Fruit fly (Drosophila melanogaster) whole organism, embryonic: ENCODE data around the gene CG31609.

Experiments
- CG12155 ChIP-seq: fragments of 200-800 bp; sonication (Bioruptor generic); optimal IDR thresholded peaks from 3 replicates; lab custom pipeline; 2016; ENCODE audit warnings: missing biosample characterization, missing genetic modification characterization
- CG14014 ChIP-seq: fragments of 200-800 bp; sonication (Bioruptor generic); IDR thresholded peaks from 2 replicates; pipeline ENCODE4 v1.3.6; 2022; ENCODE audit warnings: missing biosample characterization, missing genetic modification characterization
- CG17328 ChIP-seq: fragments of 200-800 bp; sonication (Bioruptor generic); IDR thresholded peaks from 2 replicates; pipeline ENCODE4 v1.3.6; 2022; ENCODE audit warnings: missing biosample characterization, missing genetic modification characterization
- CG18011 ChIP-seq: fragments of 200-800 bp; sonication (Bioruptor generic); optimal IDR thresholded peaks from 2 replicates; lab custom pipeline; 2017; ENCODE audit warnings: missing biosample characterization, missing genetic modification characterization, mild to moderate bottlenecking, moderate library complexity, missing genotype
- CG18476 ChIP-seq: fragments of 200-800 bp; sonication (Bioruptor generic); optimal IDR thresholded peaks from 2 replicates; lab custom pipeline; 2016; ENCODE audit warnings: missing biosample characterization, mild to moderate bottlenecking, missing genetic modification characterization
- CG18599 ChIP-seq: fragments of 200-800 bp; sonication (Bioruptor generic); optimal IDR thresholded peaks from 3 replicates; lab custom pipeline; 2017; ENCODE audit warnings: missing biosample characterization, missing genetic modification characterization, mild to moderate bottlenecking, moderate library complexity, missing genetic modification reagents
- CG2120 ChIP-seq: fragments of 200-800 bp; sonication (Bioruptor generic); optimal IDR thresholded peaks from 3 replicates; lab custom pipeline; 2016; ENCODE audit warnings: missing biosample characterization, missing genetic modification characterization
- CG2199 ChIP-seq: fragments of 200-800 bp; sonication (Bioruptor generic); IDR thresholded peaks from 3 replicates; pipeline ENCODE4 v1.3.6; 2022; ENCODE audit warnings: missing biosample characterization, missing genetic modification characterization
- CG2875 ChIP-seq: fragments of 200-800 bp; sonication (Bioruptor generic); optimal IDR thresholded peaks from 2 replicates; lab custom pipeline; 2017; ENCODE audit warnings: missing biosample characterization, mild to moderate bottlenecking, missing genetic modification characterization, missing genetic modification reagents
- CG34376 ChIP-seq: fragments of 200-800 bp; sonication (Bioruptor generic); optimal IDR thresholded peaks from 2 replicates; lab custom pipeline; 2018; ENCODE audit warnings: missing biosample characterization, mild to moderate bottlenecking, missing genetic modification characterization
- CG34422 ChIP-seq: fragments of 200-800 bp; sonication (Bioruptor generic); IDR thresholded peaks from 3 replicates; pipeline ENCODE4 v1.3.6; 2022; ENCODE audit warnings: missing biosample characterization, missing genetic modification characterization
- CG3847 ChIP-seq: fragments of 200-800 bp; sonication (Bioruptor generic); IDR thresholded peaks from 2 replicates; pipeline ENCODE4 v1.3.6; 2022; ENCODE audit warnings: missing biosample characterization, missing genetic modification characterization
- CG3995 ChIP-seq: fragments of 200-800 bp; sonication (Bioruptor generic); optimal IDR thresholded peaks from 3 replicates; lab custom pipeline; 2016; ENCODE audit warnings: missing biosample characterization, missing genetic modification characterization
- CG4360 ChIP-seq: fragments of 200-800 bp; sonication (Bioruptor generic); IDR thresholded peaks from 2 replicates; pipeline ENCODE4 v1.3.6; 2022; ENCODE audit warnings: missing biosample characterization, missing genetic modification characterization
- CG6175 ChIP-seq: fragments of 200-800 bp; sonication (Bioruptor generic); IDR thresholded peaks from 3 replicates; pipeline ENCODE4 v1.3.6; 2022; ENCODE audit warnings: missing biosample characterization, missing genetic modification characterization
- CG8765 ChIP-seq: fragments of 200-800 bp; sonication (Bioruptor generic); IDR thresholded peaks from 2 replicates; pipeline ENCODE4 v1.3.6; 2022; ENCODE audit warnings: missing biosample characterization, missing genetic modification characterization
- CG9727 ChIP-seq: fragments of 200-800 bp; sonication (Bioruptor generic); optimal IDR thresholded peaks from 3 replicates; lab custom pipeline; 2017; ENCODE audit warnings: missing biosample characterization, mild to moderate bottlenecking, missing genetic modification characterization
- CG9932 ChIP-seq: fragments of 200-800 bp; sonication (Bioruptor generic); IDR thresholded peaks from 2 replicates; pipeline ENCODE4 v1.3.6; 2022; ENCODE audit warnings: missing biosample characterization, missing genetic modification characterization
- Camta ChIP-seq: fragments of 200-800 bp; sonication (Bioruptor generic); optimal IDR thresholded peaks from 2 replicates; lab custom pipeline; 2016; ENCODE audit warnings: missing biosample characterization, missing genetic modification characterization
- E2f2 ChIP-seq: fragments of 200-800 bp; sonication (Bioruptor generic); IDR thresholded peaks from 2 replicates; pipeline ENCODE4 v1.3.6; 2022; ENCODE audit warnings: missing biosample characterization, missing genetic modification characterization
- GATAe ChIP-seq: fragments of 200-800 bp; sonication (Bioruptor generic); conservative IDR thresholded peaks from 2 replicates; pipeline ENCODE4 v1.3.6; 2022; ENCODE audit warnings: missing biosample characterization, missing genetic modification characterization
- HHEX ChIP-seq: fragments of 200-800 bp; sonication (Bioruptor generic); optimal IDR thresholded peaks from 3 replicates; lab custom pipeline; 2017; ENCODE audit warnings: missing biosample characterization, mild to moderate bottlenecking, missing genetic modification characterization, missing genetic modification reagents
- HmgZ ChIP-seq: fragments of 200-800 bp; sonication (Bioruptor generic); optimal IDR thresholded peaks from 2 replicates; lab custom pipeline; 2018; ENCODE audit warnings: missing biosample characterization, mild to moderate bottlenecking, missing genetic modification characterization
- Hr51 ChIP-seq, 2 experiments: fragments of 200-800 bp; sonication (Bioruptor generic); optimal IDR thresholded peaks; 2 replicates in 1 of 2; 3 replicates in 1 of 2; lab custom pipeline; 2016 to 2018; ENCODE audit warnings: missing biosample characterization in 2 of 2, missing genetic modification characterization in 2 of 2, mild to moderate bottlenecking in 1 of 2, moderate library complexity in 1 of 2
- Nf-YA ChIP-seq: fragments of 200-800 bp; sonication (Bioruptor generic); IDR thresholded peaks from 2 replicates; pipeline ENCODE4 v1.3.6; 2022; ENCODE audit warnings: missing biosample characterization, missing genetic modification characterization
- Poxn ChIP-seq: fragments of 200-800 bp; sonication (Bioruptor generic); IDR thresholded peaks from 2 replicates; pipeline ENCODE4 v1.3.6; 2022; ENCODE audit warnings: missing biosample characterization, missing genetic modification characterization
- Ptx1 ChIP-seq: fragments of 200-800 bp; sonication (Bioruptor generic); IDR thresholded peaks from 2 replicates; pipeline ENCODE4 v1.3.6; 2022; ENCODE audit warnings: missing biosample characterization, missing genetic modification characterization
- ash1 ChIP-seq: fragments of 200-800 bp; sonication (Bioruptor generic); optimal IDR thresholded peaks from 2 replicates; lab custom pipeline; 2018; ENCODE audit warnings: missing biosample characterization, mild to moderate bottlenecking, missing genetic modification characterization
- chinmo ChIP-seq: fragments of 200-800 bp; sonication (Bioruptor generic); IDR thresholded peaks from 4 replicates; pipeline ENCODE4 v1.3.6; 2022; ENCODE audit warnings: missing biosample characterization, missing genetic modification characterization; ENCODE audit not compliant: partially characterized antibody
- esg ChIP-seq: fragments of 200-800 bp; sonication (Bioruptor generic); conservative IDR thresholded peaks from 2 replicates; pipeline ENCODE4 v1.3.6; 2022; ENCODE audit warnings: missing biosample characterization, missing genetic modification characterization
- exex ChIP-seq: fragments of 200-800 bp; sonication (Bioruptor generic); optimal IDR thresholded peaks from 4 replicates; lab custom pipeline; 2018; ENCODE audit warnings: missing biosample characterization, mild to moderate bottlenecking, missing genetic modification characterization, moderate library complexity
- fd96Cb ChIP-seq: fragments of 200-800 bp; sonication (Bioruptor generic); optimal IDR thresholded peaks from 2 replicates; lab custom pipeline; 2018; ENCODE audit warnings: missing biosample characterization, mild to moderate bottlenecking, missing genetic modification characterization, moderate library complexity
- fru ChIP-seq: fragments of >200 bp; optimal IDR thresholded peaks from 2 replicates; lab custom pipeline; 2017
- gfzf ChIP-seq: fragments of 200-800 bp; sonication (Bioruptor generic); optimal IDR thresholded peaks from 2 replicates; lab custom pipeline; 2016; ENCODE audit warnings: missing biosample characterization, mild to moderate bottlenecking, missing genetic modification characterization, moderate library complexity
- grn ChIP-seq: fragments of 200-800 bp; sonication (Bioruptor generic); optimal IDR thresholded peaks from 3 replicates; lab custom pipeline; 2017; ENCODE audit warnings: missing biosample characterization, missing genetic modification characterization
- gsb-n ChIP-seq: fragments of 200-800 bp; sonication (Bioruptor generic); optimal IDR thresholded peaks from 3 replicates; lab custom pipeline; 2018; ENCODE audit warnings: missing biosample characterization, mild to moderate bottlenecking, missing genetic modification characterization
- jigr1 ChIP-seq: fragments of 200-800 bp; sonication (Bioruptor generic); IDR thresholded peaks from 3 replicates; pipeline ENCODE4 v1.3.6; 2022; ENCODE audit warnings: missing biosample characterization, missing genetic modification characterization
- lab ChIP-seq: fragments of 200-800 bp; sonication (Bioruptor generic); optimal IDR thresholded peaks from 3 replicates; lab custom pipeline; 2017; ENCODE audit warnings: missing biosample characterization, missing genetic modification characterization, mild to moderate bottlenecking, moderate library complexity, missing genetic modification reagents
- mirr ChIP-seq: fragments of 200-800 bp; sonication (Bioruptor generic); optimal IDR thresholded peaks from 3 replicates; lab custom pipeline; 2018; ENCODE audit warnings: missing biosample characterization, mild to moderate bottlenecking, missing genetic modification characterization
- nom ChIP-seq: fragments of 200-800 bp; sonication (Bioruptor generic); optimal IDR thresholded peaks from 2 replicates; lab custom pipeline; 2017; ENCODE audit warnings: missing biosample characterization, missing genetic modification characterization, mild to moderate bottlenecking, moderate library complexity, missing genetic modification reagents
- rib ChIP-seq: fragments of 200-800 bp; sonication (Bioruptor generic); IDR thresholded peaks from 2 replicates; pipeline ENCODE4 v1.3.6; 2022; ENCODE audit warnings: missing biosample characterization, missing genetic modification characterization
- run ChIP-seq: fragments of 200-800 bp; sonication (Bioruptor generic); optimal IDR thresholded peaks from 3 replicates; lab custom pipeline; 2018; ENCODE audit warnings: missing biosample characterization, mild to moderate bottlenecking, missing genetic modification characterization
- sd ChIP-seq: fragments of 200-800 bp; sonication (Bioruptor generic); optimal IDR thresholded peaks from 3 replicates; lab custom pipeline; 2018; ENCODE audit warnings: missing biosample characterization, mild to moderate bottlenecking, missing genetic modification characterization, moderate library complexity
- sens ChIP-seq: fragments of 200-800 bp; sonication (Bioruptor generic); peaks from one replicate; lab custom pipeline; 2016; ENCODE audit warnings: missing biosample characterization, missing genetic modification characterization
- slp2 ChIP-seq: fragments of 200-800 bp; sonication (Bioruptor generic); optimal IDR thresholded peaks from 2 replicates; lab custom pipeline; 2016; ENCODE audit warnings: missing biosample characterization, missing genetic modification characterization
- sna ChIP-seq: fragments of 200-800 bp; sonication (Bioruptor generic); IDR thresholded peaks from 2 replicates; pipeline ENCODE4 v1.3.6; 2022; ENCODE audit warnings: missing biosample characterization, missing genetic modification characterization; ENCODE audit not compliant: partially characterized antibody
- so ChIP-seq: fragments of 200-800 bp; sonication (Bioruptor generic); IDR thresholded peaks from 3 replicates; pipeline ENCODE4 v1.3.6; 2022; ENCODE audit warnings: missing biosample characterization, missing genetic modification characterization
- sr ChIP-seq: fragments of 200-800 bp; sonication (Bioruptor generic); IDR thresholded peaks from 3 replicates; pipeline ENCODE4 v1.3.6; 2022; ENCODE audit warnings: missing biosample characterization, missing genetic modification characterization
- sug ChIP-seq: fragments of 200-800 bp; optimal IDR thresholded peaks from 2 replicates; lab custom pipeline; 2019; ENCODE audit warnings: missing biosample characterization, mild to moderate bottlenecking, missing genetic modification characterization, moderate library complexity
- vvl ChIP-seq: fragments of 200-800 bp; sonication (Bioruptor generic); IDR thresholded peaks from 2 replicates; pipeline ENCODE4 v1.3.6; 2022; ENCODE audit warnings: missing biosample characterization, missing genetic modification characterization
- yki ChIP-seq: fragments of >200 bp; optimal IDR thresholded peaks from 3 replicates; lab custom pipeline; 2018

CG31609 gene

dm6 chr2L:9134209-9134608, 36.8 kb downstream of the CG31609 start (continued):
- TF ChIP-seq Camta (GFP tag; lab: Kevin White, UChicago): no peak
- TF ChIP-seq sug: peak; percentile 75
- TF ChIP-seq grn (GFP tag; lab: Kevin White, UChicago): peak; percentile 40
- TF ChIP-seq rib (GFP tag; lab: Robert Waterston, UW): 0 out of 2 replicates have a peak, but pooled peaks have one; percentile 29
- no peak for TF ChIP-seq CG9727 (GFP tag; lab: Kevin White, UChicago)
- peak; percentile 51 for TF ChIP-seq lab (GFP tag; lab: Kevin White, UChicago)
- no peak for TF ChIP-seq jigr1 (GFP tag; lab: Robert Waterston, UW)
- TF ChIP-seq CG18476 (GFP tag; lab: Kevin White, UChicago): no peak
- no peak for TF ChIP-seq Nf-YA (GFP tag; lab: Robert Waterston, UW)
- no peak for TF ChIP-seq CG2875
- peak; percentile 43; the same call in 1 of the 2 replicates for TF ChIP-seq GATAe (GFP tag; lab: Robert Waterston, UW)
- TF ChIP-seq Poxn (GFP tag; lab: Robert Waterston, UW): no peak
- TF ChIP-seq chinmo (GFP tag; lab: Robert Waterston, UW): 0 out of 4 replicates have a peak, but pooled peaks have one; percentile 67
- TF ChIP-seq mirr: peak; percentile 82
- TF ChIP-seq CG17328 (GFP tag; lab: Robert Waterston, UW): no peak
- TF ChIP-seq sd (tag; lab: Kevin White, UChicago): peak; percentile 98
- TF ChIP-seq sens (GFP tag; lab: Kevin White, UChicago): peak; percentile 35
- no peak for TF ChIP-seq HmgZ (tag; lab: Kevin White, UChicago)
- TF ChIP-seq fd96Cb: no peak
- no peak for TF ChIP-seq fru
- TF ChIP-seq CG18011 (GFP tag; lab: Kevin White, UChicago): no peak
- TF ChIP-seq E2f2 (GFP tag; lab: Robert Waterston, UW): peak; percentile 27; the same call in 1 of the 2 replicates
- TF ChIP-seq HHEX (GFP tag; lab: Kevin White, UChicago): no peak
- TF ChIP-seq gfzf (GFP tag; lab: Kevin White, UChicago): no peak
- peak; percentile 27 for TF ChIP-seq CG34376 (GFP tag; lab: Kevin White, UChicago)
- TF ChIP-seq CG18599: peak; percentile 2
- peak; percentile 87 for TF ChIP-seq exex (tag; lab: Kevin White, UChicago)
- no peak for TF ChIP-seq slp2
- no peak for TF ChIP-seq esg (GFP tag; lab: Robert Waterston, UW)
- TF ChIP-seq Hr51 (GFP tag; optimal IDR thresholded peaks at IDR 0.05; lab: Kevin White, UChicago): no peak
- TF ChIP-seq CG2120 (GFP tag; lab: Kevin White, UChicago): peak; percentile 3
- no peak for TF ChIP-seq CG8765
- TF ChIP-seq, all 482 proteins: peak for 20

- TF ChIP-seq CG4360 (GFP tag; lab: Robert Waterston, UW) (peak; percentile 70), yki (lab: Kevin White, UChicago) (no peak), CG2199 (peak; percentile 62; the same call in 1 of the 3 replicates), so (GFP tag; lab: Robert Waterston, UW) (peak; percentile 25; the same call in 1 of the 3 replicates), CG14014 (GFP tag; lab: Robert Waterston, UW) (peak; percentile 8; the same call in 1 of the 2 replicates), CG12155 (no peak), sr (peak; percentile 26; the same call in 1 of the 3 replicates)
Measured at dm6 chr2L:9134940-9135339, 37.6 kb downstream of the CG31609 start.

dm6 chr2L:9136712-9137111, 39.3 kb downstream of the CG31609 start:
- TF ChIP-seq CG6175 (GFP tag; lab: Robert Waterston, UW) (0 out of 3 replicates have a peak, but pooled peaks have one; percentile 42), Ptx1 (GFP tag; lab: Robert Waterston, UW) (no peak), run (tag; lab: Kevin White, UChicago) (peak; percentile 10), CG3995 (GFP tag; lab: Kevin White, UChicago) (no peak), vvl (GFP tag; lab: Robert Waterston, UW) (peak; percentile 84), CG3847 (GFP tag; lab: Robert Waterston, UW) (no peak), CG34422 (GFP tag; lab: Robert Waterston, UW) (0 out of 3 replicates have a peak, but pooled peaks have one; percentile 31), gsb-n (tag; lab: Kevin White, UChicago) (peak; percentile 71), Hr51 (GFP tag; optimal IDR thresholded peaks at IDR 0.05; lab: Kevin White, UChicago) (no peak), nom (peak; percentile 45), CG9932 (GFP tag; lab: Robert Waterston, UW) (0 out of 2 replicates have a peak, but pooled peaks have one; percentile 4), sna (GFP tag; lab: Robert Waterston, UW) (0 out of 2 replicates have a peak, but pooled peaks have one; percentile 38), ash1 (GFP tag; lab: Kevin White, UChicago) (no peak)
